Worm (Caenorhabditis elegans) whole organism, L4 larva: ENCODE measurements around the gene F22E5.1.
A peak's percentile ranks its signal among the peaks of the same experiment; 100 is the strongest.

Experiments
- F26F4.8 ChIP-seq: fragments of 200-800 bp; sonication (Bioruptor generic); conservative IDR thresholded peaks from 2 replicates; pipeline ENCODE4 v1.3.6; 2022; ENCODE audit warnings: missing genetic modification characterization, missing compliant biosample characterization
- F49E8.2 ChIP-seq: sonication (generic microtip); optimal IDR thresholded peaks from 2 replicates; lab custom pipeline; 2016; ENCODE audit warnings: missing compliant biosample characterization, mild to moderate bottlenecking, missing genetic modification characterization, borderline replicate concordance
- R02D3.7 ChIP-seq: fragments of 150-350 bp; sonication (generic microtip); optimal IDR thresholded peaks from 3 replicates; lab custom pipeline; 2014; ENCODE audit warnings: missing biosample characterization, missing genetic modification characterization
- T20F7.1 ChIP-seq: fragments of 200-800 bp; sonication (Bioruptor generic); optimal IDR thresholded peaks from 2 replicates; lab custom pipeline; 2018; ENCODE audit warnings: mild to moderate bottlenecking, missing genetic modification characterization, missing compliant biosample characterization
- aly-2 ChIP-seq: sonication (generic microtip); optimal IDR thresholded peaks from 2 replicates; lab custom pipeline; 2018; ENCODE audit warnings: missing biosample characterization, missing genetic modification characterization
- arid-1 ChIP-seq: fragments of 200-800 bp; sonication (Bioruptor generic); conservative IDR thresholded peaks from 2 replicates; pipeline ENCODE4 v1.3.6; 2022; ENCODE audit warnings: missing genetic modification reagents, missing genetic modification characterization, missing compliant biosample characterization
- attf-4 ChIP-seq: sonication (generic microtip); optimal IDR thresholded peaks from 3 replicates; lab custom pipeline; 2017; ENCODE audit warnings: missing biosample characterization, missing genetic modification characterization
- ceh-44 ChIP-seq: fragments of 200-800 bp; sonication (Bioruptor generic); IDR thresholded peaks from 2 replicates; pipeline ENCODE4 v1.3.6; 2022; ENCODE audit warnings: missing genetic modification reagents, missing genetic modification characterization, missing compliant biosample characterization
- ceh-62 ChIP-seq: sonication (generic microtip); optimal IDR thresholded peaks from 2 replicates; lab custom pipeline; 2017; ENCODE audit warnings: missing biosample characterization, missing genetic modification characterization
- dmd-8 ChIP-seq: fragments of 200-800 bp; sonication (Bioruptor generic); IDR thresholded peaks from 2 replicates; pipeline ENCODE4 v1.3.6; 2022; ENCODE audit warnings: missing genetic modification characterization, missing compliant biosample characterization
- dpl-1 ChIP-seq: fragments of 150-350 bp; optimal IDR thresholded peaks from 2 replicates; lab custom pipeline; 2014; ENCODE audit warnings: missing biosample characterization, missing genetic modification reagents, missing genetic modification characterization
- dve-1 ChIP-seq: sonication (generic microtip); optimal IDR thresholded peaks from 2 replicates; lab custom pipeline; 2017; ENCODE audit warnings: antibody characterized with exemption, mild to moderate bottlenecking, missing genetic modification characterization, missing compliant biosample characterization; ENCODE audit not compliant: insufficient read depth
- egl-43 ChIP-seq: fragments of 200-800 bp; sonication (Bioruptor generic); IDR thresholded peaks from 2 replicates; pipeline ENCODE4 v1.3.6; 2022; ENCODE audit warnings: missing genetic modification reagents, missing genetic modification characterization, missing compliant biosample characterization
- fos-1 ChIP-seq: fragments of 150-350 bp; optimal IDR thresholded peaks from 2 replicates; lab custom pipeline; 2014; ENCODE audit warnings: missing biosample characterization, missing genetic modification characterization
- gei-8 ChIP-seq: fragments of 200-800 bp; sonication (Bioruptor generic); optimal IDR thresholded peaks from 2 replicates; lab custom pipeline; 2018; ENCODE audit warnings: mild to moderate bottlenecking, missing genetic modification characterization, missing compliant biosample characterization
- hif-1 ChIP-seq, 2 experiments: sonication (generic microtip); optimal IDR thresholded peaks; 2 replicates each; lab custom pipeline; 2016 to 2017; ENCODE audit warnings: missing compliant biosample characterization in 2 of 2, missing genetic modification characterization in 2 of 2, missing genetic modification reagents in 2 of 2, missing genotype in 2 of 2, mild to moderate bottlenecking in 1 of 2
- hmg-1.1 ChIP-seq: fragments of 200-800 bp; sonication (Bioruptor generic); IDR thresholded peaks from 2 replicates; pipeline ENCODE4 v1.3.6; 2022; ENCODE audit warnings: missing genetic modification reagents, missing genetic modification characterization, missing compliant biosample characterization
- lin-13 ChIP-seq: fragments of 150-350 bp; optimal IDR thresholded peaks from 2 replicates; lab custom pipeline; 2014; ENCODE audit warnings: missing biosample characterization, missing genetic modification reagents, missing genetic modification characterization
- madf-9 ChIP-seq: fragments of 200-800 bp; sonication (Bioruptor generic); conservative IDR thresholded peaks from 2 replicates; pipeline ENCODE4 v1.3.6; 2022; ENCODE audit warnings: missing genetic modification reagents, missing genetic modification characterization, missing compliant biosample characterization
- nhr-102 ChIP-seq: sonication (generic microtip); optimal IDR thresholded peaks from 2 replicates; lab custom pipeline; 2016; ENCODE audit warnings: mild to moderate bottlenecking, missing genetic modification characterization, moderate library complexity, missing compliant biosample characterization
- nhr-237 ChIP-seq: sonication (generic microtip); optimal IDR thresholded peaks from 2 replicates; lab custom pipeline; 2017; ENCODE audit warnings: missing biosample characterization, missing genetic modification characterization
- nhr-28 ChIP-seq: fragments of 150-350 bp; optimal IDR thresholded peaks from 2 replicates; lab custom pipeline; 2014; ENCODE audit warnings: missing biosample characterization, missing genetic modification characterization
- nhr-48 ChIP-seq: sonication (generic microtip); optimal IDR thresholded peaks from 2 replicates; lab custom pipeline; 2016; ENCODE audit warnings: mild to moderate bottlenecking, missing genetic modification characterization, missing compliant biosample characterization
- nhr-76 ChIP-seq: fragments of 150-350 bp; optimal IDR thresholded peaks from 2 replicates; lab custom pipeline; 2014; ENCODE audit warnings: missing biosample characterization, missing genetic modification characterization
- nhr-77 ChIP-seq: fragments of 150-350 bp; optimal IDR thresholded peaks from 2 replicates; lab custom pipeline; 2014; ENCODE audit warnings: missing biosample characterization, missing genetic modification characterization
- php-3 ChIP-seq: fragments of 200-800 bp; sonication (Bioruptor generic); IDR thresholded peaks from 2 replicates; pipeline ENCODE4 v1.3.6; 2022; ENCODE audit warnings: missing genetic modification reagents, missing genetic modification characterization, missing compliant biosample characterization
- saeg-2 ChIP-seq: fragments of 200-800 bp; sonication (Bioruptor generic); IDR thresholded peaks from 2 replicates; pipeline ENCODE4 v1.3.6; 2022; ENCODE audit warnings: missing genetic modification reagents, missing genetic modification characterization, missing compliant biosample characterization
- sdz-12 ChIP-seq: fragments of 200-800 bp; sonication (Bioruptor generic); optimal IDR thresholded peaks from 2 replicates; lab custom pipeline; 2018; ENCODE audit warnings: mild to moderate bottlenecking, missing genetic modification characterization, missing compliant biosample characterization
- skn-1 ChIP-seq: fragments of 150-350 bp; optimal IDR thresholded peaks from 2 replicates; lab custom pipeline; 2014; ENCODE audit warnings: missing biosample characterization, missing genetic modification characterization
- snpc-4 ChIP-seq: fragments of 150-350 bp; optimal IDR thresholded peaks from 2 replicates; lab custom pipeline; 2014; ENCODE audit warnings: missing biosample characterization, missing genetic modification characterization
- spr-1 ChIP-seq: sonication (generic microtip); optimal IDR thresholded peaks from 2 replicates; lab custom pipeline; 2016; ENCODE audit warnings: mild to moderate bottlenecking, missing genetic modification characterization, missing compliant biosample characterization
- unc-130 ChIP-seq: sonication (generic microtip); optimal IDR thresholded peaks from 2 replicates; lab custom pipeline; 2016; ENCODE audit warnings: missing genetic modification reagents, missing genetic modification characterization, missing compliant biosample characterization
- unc-39 ChIP-seq: sonication (generic microtip); optimal IDR thresholded peaks from 2 replicates; lab custom pipeline; 2017; ENCODE audit warnings: missing biosample characterization, missing genetic modification characterization
- unc-62 ChIP-seq, 3 experiments: fragments of 150-350 bp in 1 of 3; sonication (generic microtip); optimal IDR thresholded peaks in 2 of 3; peaks in 1 of 3; 1 replicate in 1 of 3; 2 replicates in 2 of 3; lab custom pipeline; 2014 to 2017; ENCODE audit warnings: missing biosample characterization in 3 of 3, missing genetic modification characterization in 3 of 3, missing genetic modification reagents in 3 of 3, missing genotype in 1 of 3
- zfp-2 ChIP-seq: sonication (generic microtip); optimal IDR thresholded peaks from 2 replicates; lab custom pipeline; 2016; ENCODE audit warnings: mild to moderate bottlenecking, missing genetic modification characterization, missing compliant biosample characterization
- ztf-7 ChIP-seq: fragments of 150-350 bp; optimal IDR thresholded peaks from 2 replicates; lab custom pipeline; 2014; ENCODE audit warnings: missing biosample characterization, missing genetic modification characterization

F22E5.1 gene

ce11 chrII:2698378-2698777, 24.8 kb downstream of the F22E5.1 start, which contains the start of gene sri-62:
Gene sri-62 (minus strand): TSS chrII:2698478.
- no peak for TF ChIP-seq ceh-44
- TF ChIP-seq fos-1 (tag; lab: Kevin White, UChicago), result no peak
- no peak for TF ChIP-seq nhr-28 (tag; lab: Kevin White, UChicago)
- TF ChIP-seq R02D3.7 (tag; lab: Kevin White, UChicago), result no peak
- no peak for TF ChIP-seq lin-13 (GFP tag; lab: Kevin White, UChicago)
- TF ChIP-seq sdz-12 (GFP tag; lab: Kevin White, UChicago), result no peak
- no peak for TF ChIP-seq F26F4.8 (GFP tag; lab: Robert Waterston, UW)
- no peak for TF ChIP-seq nhr-48 (tag; lab: Kevin White, UChicago)
- no peak for TF ChIP-seq nhr-77
- no peak for TF ChIP-seq dpl-1 (GFP tag; lab: Kevin White, UChicago)
- TF ChIP-seq attf-4 (tag; lab: Kevin White, UChicago), result no peak
- no peak for TF ChIP-seq gei-8 (GFP tag; lab: Kevin White, UChicago)
- TF ChIP-seq dmd-8 (GFP tag; lab: Robert Waterston, UW), result no peak
- TF ChIP-seq php-3 (GFP tag; lab: Robert Waterston, UW), result no peak
- TF ChIP-seq snpc-4 (tag; lab: Kevin White, UChicago), result no peak
- no peak for TF ChIP-seq hif-1 (tag; optimal IDR thresholded peaks at IDR 0.05; lab: Kevin White, UChicago)

- TF ChIP-seq hmg-1.1 (GFP tag; lab: Robert Waterston, UW), result no peak
- TF ChIP-seq saeg-2 (GFP tag; lab: Robert Waterston, UW), result no peak
- TF ChIP-seq dve-1, result no peak
- TF ChIP-seq unc-62 (GFP tag; optimal IDR thresholded peaks at IDR 0.05 in 1 of 2; lab: Kevin White, UChicago), result peak in 1 of 2 experiments; percentile 25
- no peak for TF ChIP-seq unc-62 (tag; optimal IDR thresholded peaks at IDR 0.05; lab: Kevin White, UChicago)
- TF ChIP-seq dmd-8 (GFP tag; lab: Robert Waterston, UW), result no peak
- TF ChIP-seq skn-1 (tag; lab: Kevin White, UChicago), result no peak
- TF ChIP-seq madf-9, result no peak
- no peak for TF ChIP-seq zfp-2 (tag; lab: Kevin White, UChicago)
Measured at ce11 chrII:2700229-2700628, 26.7 kb downstream of the F22E5.1 start, which contains the start of gene sri-61. Gene sri-61 (minus strand): TSS chrII:2700329.

ce11 chrII:2702757-2703156, 29.2 kb downstream of the F22E5.1 start, which contains the start of gene sri-60:
Gene sri-60 (minus strand): TSS chrII:2702857.
- TF ChIP-seq ztf-7, result no peak
- no peak for TF ChIP-seq nhr-102 (tag; lab: Kevin White, UChicago)
- TF ChIP-seq saeg-2 (GFP tag; lab: Robert Waterston, UW), result no peak
- no peak for TF ChIP-seq spr-1 (tag; lab: Kevin White, UChicago)
- no peak for TF ChIP-seq arid-1 (GFP tag; lab: Robert Waterston, UW)
- no peak for TF ChIP-seq T20F7.1 (GFP tag; lab: Kevin White, UChicago)

ce11 chrII:2705200-2705599, 31.6 kb downstream of the F22E5.1 start, which contains the start of gene srh-128:
Gene srh-128 (minus strand): TSS chrII:2705300.
- TF ChIP-seq ceh-62 (no peak), nhr-237 (no peak), unc-39 (tag; lab: Kevin White, UChicago) (no peak), ztf-7 (no peak), unc-130 (no peak), nhr-102 (tag; lab: Kevin White, UChicago) (no peak), F49E8.2 (tag; lab: Kevin White, UChicago) (no peak), egl-43 (no peak), nhr-76 (tag; lab: Kevin White, UChicago) (no peak), aly-2 (tag; lab: Kevin White, UChicago) (no peak), lin-13 (GFP tag; lab: Kevin White, UChicago) (no peak)
